Fruit fly (Drosophila melanogaster): ENCODE results near the gene CG12239.

CG12239 gene

dm6 chrX:5756146-5756545, 35.8 kb upstream of the CG12239 start:
- TF ChIP-seq Eip78C (GFP tag) (no peak), pdm3 (GFP tag; optimal IDR thresholded peaks at IDR 0.05) (no peak), net (GFP tag; optimal IDR thresholded peaks at IDR 0.05) (no peak), CG34406 (GFP tag; optimal IDR thresholded peaks at IDR 0.05) (no peak), spab (GFP tag; optimal IDR thresholded peaks at IDR 0.05) (no peak), CG6808 (GFP tag; optimal IDR thresholded peaks at IDR 0.05) (no peak), Met (GFP tag; optimal IDR thresholded peaks at IDR 0.05) (no peak), vri (GFP tag; optimal IDR thresholded peaks at IDR 0.05) (peak; percentile 39)

dm6 chrX:5763443-5764000, 28.4 kb upstream of the CG12239 start:
- TF ChIP-seq CG6163 (GFP tag; IDR thresholded peaks at IDR 0.05), result 0 out of 3 replicates have a peak, but pooled peaks have one; percentile 5
- TF ChIP-seq CG15336 (GFP tag; IDR thresholded peaks at IDR 0.05), result peak; percentile 12; the same call in 1 of the 2 replicates
- no peak for TF ChIP-seq CG10631 (GFP tag; optimal IDR thresholded peaks at IDR 0.05)

dm6 chrX:5764001-5764892, 27.7 kb upstream of the CG12239 start, which contains the start of the genes MAPk-Ak2 and CG42699:
MAPk-Ak2 (minus strand) TSS chrX:5764203.
CG42699 (plus strand) TSS chrX:5764553.
- TF ChIP-seq CG10631 (GFP tag; optimal IDR thresholded peaks at IDR 0.05), result peak; percentile 49
- no peak for TF ChIP-seq CG15336 (GFP tag; IDR thresholded peaks at IDR 0.05)
- no peak for TF ChIP-seq fd85E (GFP tag; optimal IDR thresholded peaks at IDR 0.05)
- peak; percentile 7 for TF ChIP-seq CG6276 (GFP tag; optimal IDR thresholded peaks at IDR 0.05)
- TF ChIP-seq esn (GFP tag; optimal IDR thresholded peaks at IDR 0.05), result peak; percentile 72
- peak; percentile 65 for TF ChIP-seq CG9139 (GFP tag; optimal IDR thresholded peaks at IDR 0.05)
- no peak for TF ChIP-seq Gug (GFP tag; IDR thresholded peaks at IDR 0.05)
- TF ChIP-seq achi (GFP tag; optimal IDR thresholded peaks at IDR 0.05), result peak; percentile 42
- TF ChIP-seq Hr38 (GFP tag; optimal IDR thresholded peaks at IDR 0.05), result no peak
- peak; percentile 29 for TF ChIP-seq Blimp-1 (GFP tag; optimal IDR thresholded peaks at IDR 0.05)
- TF ChIP-seq vri (GFP tag; optimal IDR thresholded peaks at IDR 0.05), result peak; percentile 57
- TF ChIP-seq pdm3 (GFP tag; optimal IDR thresholded peaks at IDR 0.05), result peak; percentile 50
- TF ChIP-seq Eip75B (GFP tag; optimal IDR thresholded peaks at IDR 0.05), result peak; percentile 38
- TF ChIP-seq net (GFP tag; optimal IDR thresholded peaks at IDR 0.05), result peak; percentile 70
- TF ChIP-seq CG4318 (GFP tag; optimal IDR thresholded peaks at IDR 0.05), result no peak
- TF ChIP-seq dsx (GFP tag; optimal IDR thresholded peaks at IDR 0.05; ENCODE audit: poor library complexity, severe bottlenecking), result peak; percentile 55
- peak; percentile 54 for TF ChIP-seq CG6792 (GFP tag; optimal IDR thresholded peaks at IDR 0.05)
- TF ChIP-seq CG32006 (GFP tag; optimal IDR thresholded peaks at IDR 0.05), result no peak
- TF ChIP-seq CG7368 (GFP tag; optimal IDR thresholded peaks at IDR 0.05), result peak; percentile 59
- TF ChIP-seq OdsH (GFP tag; optimal IDR thresholded peaks at IDR 0.05), result peak; percentile 8
- peak; percentile 65 to 80 for TF ChIP-seq ss (GFP tag; optimal IDR thresholded peaks at IDR 0.05)
- TF ChIP-seq salr (GFP tag; optimal IDR thresholded peaks at IDR 0.05), result peak in 1 of 2 experiments; percentile 26
- TF ChIP-seq CG6163 (GFP tag; IDR thresholded peaks at IDR 0.05), result peak; percentile 34; the same call in 2 of the 3 replicates
- no peak for TF ChIP-seq dac (GFP tag; optimal IDR thresholded peaks at IDR 0.05)
- peak; percentile 15 for TF ChIP-seq Ets96B (tag; optimal IDR thresholded peaks at IDR 0.05)
- peak; percentile 52 for TF ChIP-seq CG16779 (tag; optimal IDR thresholded peaks at IDR 0.05)
- peak; percentile 34 for TF ChIP-seq CG1621 (tag; optimal IDR thresholded peaks at IDR 0.05)
- no peak for TF ChIP-seq svp (GFP tag)
- no peak for TF ChIP-seq Lpt (GFP tag; optimal IDR thresholded peaks at IDR 0.05)
- TF ChIP-seq fkh (GFP tag; optimal IDR thresholded peaks at IDR 0.05), result peak; percentile 97
- TF ChIP-seq CG8632 (GFP tag; optimal IDR thresholded peaks at IDR 0.05), result peak; percentile 58
- peak; percentile 3 for TF ChIP-seq cyc (GFP tag; optimal IDR thresholded peaks at IDR 0.05)
- TF ChIP-seq CG6854 (GFP tag; optimal IDR thresholded peaks at IDR 0.05), result peak; percentile 66
- no peak for TF ChIP-seq lz (GFP tag; optimal IDR thresholded peaks at IDR 0.05)
- no peak for TF ChIP-seq CG11902 (GFP tag; optimal IDR thresholded peaks at IDR 0.05)
- TF ChIP-seq CG34406 (GFP tag; optimal IDR thresholded peaks at IDR 0.05), result peak; percentile 58
- peak; percentile 54 for TF ChIP-seq Sox102F (GFP tag; optimal IDR thresholded peaks at IDR 0.05)
- peak; percentile 58 for TF ChIP-seq CG10669 (GFP tag; optimal IDR thresholded peaks at IDR 0.05)
- peak; percentile 87 for TF ChIP-seq Eip78C (GFP tag)
- TF ChIP-seq Hr39 (GFP tag; optimal IDR thresholded peaks at IDR 0.05), result no peak
- TF ChIP-seq acj6 (GFP tag; optimal IDR thresholded peaks at IDR 0.05), result peak; percentile 10
